Worm (Caenorhabditis elegans) whole organism, midembryonic: ENCODE data around the gene F56D2.3.

Experiments used
- flt-1 ChIP-seq: fragments of 200-800 bp; sonication (Bioruptor generic); IDR thresholded peaks from 2 replicates; pipeline ENCODE4 v1.3.6; 2022; ENCODE audit warnings: missing genetic modification characterization, missing compliant biosample characterization
- med-1 ChIP-seq: sonication (generic microtip); optimal IDR thresholded peaks from 2 replicates; lab custom pipeline; 2017; ENCODE audit warnings: missing genetic modification characterization, mild to moderate bottlenecking, missing compliant biosample characterization, antibody characterized with exemption, missing genetic modification reagents; ENCODE audit not compliant: insufficient read depth
- ztf-23 ChIP-seq: fragments of 200-800 bp; sonication (Bioruptor generic); IDR thresholded peaks from 2 replicates; pipeline ENCODE4 v1.3.6; 2022; ENCODE audit warnings: missing genetic modification reagents, missing genetic modification characterization, missing compliant biosample characterization

DNA sequence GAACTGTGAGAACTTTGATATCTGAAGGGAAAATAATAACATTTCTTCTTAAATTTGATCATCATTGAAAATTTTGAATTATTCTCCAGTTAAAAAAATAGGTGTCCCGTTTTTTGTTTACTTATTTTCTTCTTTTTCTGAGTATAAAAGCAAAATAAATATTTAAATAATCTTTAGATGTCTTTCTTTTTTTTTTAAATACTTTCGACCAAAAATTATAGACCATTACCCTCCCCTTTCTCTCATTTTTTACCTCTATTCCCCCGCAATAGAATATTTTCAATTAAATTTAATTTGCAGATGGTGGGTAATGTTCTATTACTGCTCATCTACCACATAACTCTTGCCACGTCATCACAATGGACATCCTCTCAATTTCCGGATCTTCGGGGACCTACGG, 11.1 kb upstream of the F56D2.3 start, which contains the start of gene molo-1:
- TF ChIP-seq flt-1 (GFP tag; lab: Robert Waterston, UW) (no peak), ztf-23 (GFP tag; lab: Robert Waterston, UW) (no peak), med-1 (GFP tag; lab: Kevin White, UChicago) (no peak)
